Fruit fly (Drosophila melanogaster): ENCODE data around the gene Chsy.

The Chsy gene

dm6 chrX:15626279-15626678, 32.9 kb upstream of the Chsy start (continued):
- no peak for TF ChIP-seq HHEX (GFP tag; optimal IDR thresholded peaks at IDR 0.05)
- peak; percentile 45; the same call in 1 of the 2 replicates for TF ChIP-seq seq (GFP tag; IDR thresholded peaks at IDR 0.05)
- no peak for TF ChIP-seq CG12155 (GFP tag; optimal IDR thresholded peaks at IDR 0.05)
- no peak for TF ChIP-seq sisA (GFP tag; IDR thresholded peaks at IDR 0.05)
- TF ChIP-seq Lhr (GFP tag; optimal IDR thresholded peaks at IDR 0.05) = no peak
- TF ChIP-seq CG7372 (GFP tag; IDR thresholded peaks at IDR 0.05) = no peak
- TF ChIP-seq eyg (GFP tag; optimal IDR thresholded peaks at IDR 0.05) = no peak
- TF ChIP-seq CG10959 (GFP tag; IDR thresholded peaks at IDR 0.05) = peak; percentile 14; the same call in 1 of the 2 replicates
- TF ChIP-seq Elba2 (GFP tag; optimal IDR thresholded peaks at IDR 0.05) = no peak
- peak; percentile 71; the same call in 2 of the 3 replicates for TF ChIP-seq Opbp (GFP tag; IDR thresholded peaks at IDR 0.05; ENCODE audit: partially characterized antibody)
- no peak for TF ChIP-seq CG18599 (GFP tag; optimal IDR thresholded peaks at IDR 0.05)
- TF ChIP-seq Dll (GFP tag; IDR thresholded peaks at IDR 0.05; ENCODE audit: partially characterized antibody) = no peak
- no peak for TF ChIP-seq tgo (GFP tag; IDR thresholded peaks at IDR 0.05)
- TF ChIP-seq E2f1 (GFP tag; IDR thresholded peaks at IDR 0.05) = no peak
- no peak for TF ChIP-seq CG7786 (GFP tag; optimal IDR thresholded peaks at IDR 0.05)
- no peak for TF ChIP-seq CG3838 (GFP tag; optimal IDR thresholded peaks at IDR 0.05)
- TF ChIP-seq eve (GFP tag; optimal IDR thresholded peaks at IDR 0.05) = no peak
- no peak for TF ChIP-seq klu (GFP tag; IDR thresholded peaks at IDR 0.05)
- TF ChIP-seq CG14441 (GFP tag; IDR thresholded peaks at IDR 0.05) = no peak
- no peak for TF ChIP-seq Stat92E (GFP tag; optimal IDR thresholded peaks at IDR 0.05)
- TF ChIP-seq HLH4C (GFP tag; IDR thresholded peaks at IDR 0.05; ENCODE audit: partially characterized antibody) = peak; percentile 30; the same call in 1 of the 3 replicates
- no peak for TF ChIP-seq Side (GFP tag; optimal IDR thresholded peaks at IDR 0.05)
- no peak for TF ChIP-seq pho (GFP tag; optimal IDR thresholded peaks at IDR 0.05)
- no peak for TF ChIP-seq lbe (GFP tag; optimal IDR thresholded peaks at IDR 0.05)
- TF ChIP-seq Mad (GFP tag; optimal IDR thresholded peaks at IDR 0.05) = no peak
- TF ChIP-seq Hr78 (GFP tag; optimal IDR thresholded peaks at IDR 0.05) = no peak
- 0 out of 2 replicates have a peak, but pooled peaks have one; percentile 7 for TF ChIP-seq CG5953 (GFP tag; IDR thresholded peaks at IDR 0.05)
- TF ChIP-seq ems (GFP tag; optimal IDR thresholded peaks at IDR 0.05) = no peak
- TF ChIP-seq gcm2 (GFP tag; optimal IDR thresholded peaks at IDR 0.05) = no peak
- TF ChIP-seq CG2199 (GFP tag; IDR thresholded peaks at IDR 0.05) = peak; percentile 84; the same call in 2 of the 3 replicates
- TF ChIP-seq dati (GFP tag; IDR thresholded peaks at IDR 0.05) = no peak
- no peak for TF ChIP-seq CG10321 (GFP tag; IDR thresholded peaks at IDR 0.05)
- TF ChIP-seq CG4282 (GFP tag; optimal IDR thresholded peaks at IDR 0.05) = no peak
- TF ChIP-seq jing (GFP tag; optimal IDR thresholded peaks at IDR 0.05) = no peak
- no peak for TF ChIP-seq CG16815 (GFP tag; optimal IDR thresholded peaks at IDR 0.05)
- TF ChIP-seq sna (GFP tag; IDR thresholded peaks at IDR 0.05; ENCODE audit: partially characterized antibody) = no peak
- TF ChIP-seq tll (GFP tag; optimal IDR thresholded peaks at IDR 0.05) = no peak
- no peak for TF ChIP-seq HLHmδ (GFP tag; optimal IDR thresholded peaks at IDR 0.05)
- no peak for TF ChIP-seq Hey (tag; optimal IDR thresholded peaks at IDR 0.05)
- TF ChIP-seq rib (GFP tag; IDR thresholded peaks at IDR 0.05) = no peak
- peak; percentile 28; the same call in 1 of the 3 replicates for TF ChIP-seq so (GFP tag; IDR thresholded peaks at IDR 0.05)
- TF ChIP-seq nerfin-2 (GFP tag; IDR thresholded peaks at IDR 0.05; ENCODE audit: partially characterized antibody) = 0 out of 2 replicates have a peak, but pooled peaks have one; percentile 18
- no peak for TF ChIP-seq hbn (GFP tag; IDR thresholded peaks at IDR 0.05; ENCODE audit: partially characterized antibody)
- TF ChIP-seq CG10565 (GFP tag; optimal IDR thresholded peaks at IDR 0.05) = no peak
- no peak for TF ChIP-seq Chrac-16 (GFP tag; optimal IDR thresholded peaks at IDR 0.05)
- TF ChIP-seq CG11504 (tag; optimal IDR thresholded peaks at IDR 0.05) = peak; percentile 100

All from whole organism, embryonic.